Worm (Caenorhabditis elegans) whole organism, L3 larva: Measurements from ENCODE around the gene Y51H7BR.4.

Source experiments
- ama-1 ChIP-seq: fragments of 150-350 bp; optimal IDR thresholded peaks from 2 replicates; lab custom pipeline; 2018
- elt-2 ChIP-seq: sonication (generic microtip); optimal IDR thresholded peaks from 2 replicates; lab custom pipeline; 2016; ENCODE audit warnings: missing genetic modification reagents, mild to moderate bottlenecking, missing genetic modification characterization, missing compliant biosample characterization
- fkh-10 ChIP-seq: sonication (generic microtip); optimal IDR thresholded peaks from 2 replicates; lab custom pipeline; 2017; ENCODE audit warnings: missing biosample characterization, missing genetic modification reagents, missing genetic modification characterization
- fos-1 ChIP-seq: fragments of 150-350 bp; optimal IDR thresholded peaks from 2 replicates; lab custom pipeline; 2014; ENCODE audit warnings: missing biosample characterization, missing genetic modification characterization
- lin-39 ChIP-seq: fragments of 150-350 bp; optimal IDR thresholded peaks from 2 replicates; lab custom pipeline; 2018; ENCODE audit warnings: missing biosample characterization, missing genetic modification reagents, missing genetic modification characterization
- lsy-12 ChIP-seq: sonication (generic microtip); optimal IDR thresholded peaks from 2 replicates; lab custom pipeline; 2016; ENCODE audit warnings: mild to moderate bottlenecking, missing genetic modification characterization, missing compliant biosample characterization
- mdl-1 ChIP-seq: fragments of 150-350 bp; optimal IDR thresholded peaks from 2 replicates; lab custom pipeline; 2014; ENCODE audit warnings: missing biosample characterization, missing genetic modification characterization
- nhr-28 ChIP-seq: fragments of 150-350 bp; optimal IDR thresholded peaks from 2 replicates; lab custom pipeline; 2014; ENCODE audit warnings: missing biosample characterization, missing genetic modification characterization
- pha-4 ChIP-seq: fragments of 150-350 bp; optimal IDR thresholded peaks from 2 replicates; lab custom pipeline; 2014; ENCODE audit warnings: missing biosample characterization, missing genetic modification reagents, missing genetic modification characterization
- unc-39 ChIP-seq: sonication (generic microtip); optimal IDR thresholded peaks from 4 replicates; lab custom pipeline; 2017; ENCODE audit warnings: missing biosample characterization, missing genetic modification characterization
- zag-1 ChIP-seq: fragments of 150-350 bp; optimal IDR thresholded peaks from 2 replicates; lab custom pipeline; 2014; ENCODE audit warnings: missing biosample characterization, missing genetic modification characterization

- TF ChIP-seq lin-39 (tag; lab: Kevin White, UChicago) = no peak
- TF ChIP-seq lsy-12 (tag; lab: Kevin White, UChicago) = no peak
- no peak for TF ChIP-seq ama-1 (lab: Kevin White, UChicago)
- no peak for TF ChIP-seq mdl-1
- TF ChIP-seq unc-39 (tag; lab: Kevin White, UChicago) = no peak
- TF ChIP-seq pha-4 = no peak
- no peak for TF ChIP-seq nhr-28 (tag; lab: Kevin White, UChicago)
- TF ChIP-seq fos-1 (tag; lab: Kevin White, UChicago) = no peak
- TF ChIP-seq zag-1 (tag; lab: Kevin White, UChicago) = no peak
- no peak for TF ChIP-seq elt-2 (tag; lab: Kevin White, UChicago)
- no peak for TF ChIP-seq fkh-10
These were observed 46.9 kb downstream of the Y51H7BR.4 start, which contains the start of gene K05F6.10 for ce11 chrII:1576030-1576429.
